Fruit fly (Drosophila melanogaster) whole organism, embryonic: ENCODE results near the gene mRpL19.
A peak's percentile ranks its signal among the peaks of the same experiment; 100 is the strongest.

Experiments
- ATbp ChIP-seq: fragments of 200-800 bp; sonication (Bioruptor generic); optimal IDR thresholded peaks from 2 replicates; lab custom pipeline; 2017; ENCODE audit warnings: missing biosample characterization, mild to moderate bottlenecking, missing genetic modification characterization, missing genetic modification reagents
- CG10543 ChIP-seq: fragments of 200-800 bp; sonication (Bioruptor generic); optimal IDR thresholded peaks from 3 replicates; lab custom pipeline; 2017; ENCODE audit warnings: missing biosample characterization, mild to moderate bottlenecking, missing genetic modification characterization, moderate library complexity
- CG10979 ChIP-seq: fragments of 200-800 bp; sonication (Bioruptor generic); optimal IDR thresholded peaks from 2 replicates; lab custom pipeline; 2018; ENCODE audit warnings: missing biosample characterization, mild to moderate bottlenecking, missing genetic modification characterization, moderate library complexity
- CG12659 ChIP-seq: fragments of 200-800 bp; sonication (Bioruptor generic); optimal IDR thresholded peaks from 3 replicates; lab custom pipeline; 2017; ENCODE audit warnings: mild to moderate bottlenecking, missing biosample characterization, missing genetic modification reagents, missing genetic modification characterization
- CG15011 ChIP-seq: fragments of 200-800 bp; sonication (Bioruptor generic); optimal IDR thresholded peaks from 3 replicates; lab custom pipeline; 2018; ENCODE audit warnings: missing biosample characterization, mild to moderate bottlenecking, missing genetic modification characterization
- CG16815 ChIP-seq: fragments of 200-800 bp; sonication (Bioruptor generic); optimal IDR thresholded peaks from 3 replicates; lab custom pipeline; 2017; ENCODE audit warnings: missing biosample characterization, mild to moderate bottlenecking, missing genetic modification characterization
- CG17359 ChIP-seq: fragments of 200-800 bp; sonication (Bioruptor generic); optimal IDR thresholded peaks from 3 replicates; lab custom pipeline; 2018; ENCODE audit warnings: missing biosample characterization, mild to moderate bottlenecking, missing genetic modification characterization, moderate library complexity
- CG1832 ChIP-seq: fragments of 200-800 bp; sonication (Bioruptor generic); optimal IDR thresholded peaks from 2 replicates; lab custom pipeline; 2017; ENCODE audit warnings: missing biosample characterization, mild to moderate bottlenecking, missing genetic modification characterization, inconsistent platforms
- CG2116 ChIP-seq: fragments of 200-800 bp; sonication (Bioruptor generic); optimal IDR thresholded peaks from 3 replicates; lab custom pipeline; 2018; ENCODE audit warnings: missing biosample characterization, mild to moderate bottlenecking, missing genetic modification characterization
- CG2202 ChIP-seq: fragments of 200-800 bp; sonication (Bioruptor generic); optimal IDR thresholded peaks from 2 replicates; lab custom pipeline; 2018; ENCODE audit warnings: missing biosample characterization, mild to moderate bottlenecking, missing genetic modification characterization
- CG32772 ChIP-seq: fragments of 200-800 bp; sonication (Bioruptor generic); IDR thresholded peaks from 2 replicates; pipeline ENCODE4 v1.3.6; 2022; ENCODE audit warnings: missing biosample characterization, missing genetic modification characterization
- CG34376 ChIP-seq: fragments of 200-800 bp; sonication (Bioruptor generic); optimal IDR thresholded peaks from 2 replicates; lab custom pipeline; 2018; ENCODE audit warnings: missing biosample characterization, mild to moderate bottlenecking, missing genetic modification characterization
- CG6254 ChIP-seq: fragments of 200-800 bp; sonication (Bioruptor generic); optimal IDR thresholded peaks from 3 replicates; lab custom pipeline; 2017; ENCODE audit warnings: mild to moderate bottlenecking, missing biosample characterization, missing genetic modification reagents, missing genetic modification characterization
- CG7987 ChIP-seq: fragments of 200-800 bp; sonication (Bioruptor generic); optimal IDR thresholded peaks from 2 replicates; lab custom pipeline; 2018; ENCODE audit warnings: missing biosample characterization, mild to moderate bottlenecking, missing genetic modification characterization, moderate library complexity
- CG8478 ChIP-seq: fragments of >200 bp; optimal IDR thresholded peaks from 2 replicates; lab custom pipeline; 2018
- CG8765 ChIP-seq: fragments of 200-800 bp; sonication (Bioruptor generic); IDR thresholded peaks from 2 replicates; pipeline ENCODE4 v1.3.6; 2022; ENCODE audit warnings: missing biosample characterization, missing genetic modification characterization
- CG9437 ChIP-seq: fragments of 200-800 bp; sonication (Bioruptor generic); optimal IDR thresholded peaks from 2 replicates; lab custom pipeline; 2018; ENCODE audit warnings: missing biosample characterization, mild to moderate bottlenecking, missing genetic modification characterization
- CoRest ChIP-seq: fragments of 200-800 bp; sonication (Bioruptor generic); optimal IDR thresholded peaks from 3 replicates; lab custom pipeline; 2018; ENCODE audit warnings: missing biosample characterization, mild to moderate bottlenecking, missing genetic modification characterization, moderate library complexity
- Dp ChIP-seq: fragments of 200-800 bp; sonication (Bioruptor generic); optimal IDR thresholded peaks from 2 replicates; lab custom pipeline; 2018; ENCODE audit warnings: missing biosample characterization, mild to moderate bottlenecking, missing genetic modification characterization, moderate library complexity
- Gsc ChIP-seq: fragments of 200-800 bp; sonication (Bioruptor generic); IDR thresholded peaks from 2 replicates; pipeline ENCODE4 v1.3.6; 2022; ENCODE audit warnings: missing biosample characterization, missing genetic modification characterization
- NC2α ChIP-seq: fragments of 200-800 bp; sonication (Bioruptor generic); optimal IDR thresholded peaks from 2 replicates; lab custom pipeline; 2016; ENCODE audit warnings: missing biosample characterization, missing genetic modification characterization
- Nf-YB ChIP-seq: fragments of 200-800 bp; sonication (Bioruptor generic); optimal IDR thresholded peaks from 3 replicates; lab custom pipeline; 2019; ENCODE audit warnings: missing biosample characterization, mild to moderate bottlenecking, missing genetic modification characterization, moderate library complexity
- Optix ChIP-seq: fragments of 200-800 bp; sonication (Bioruptor generic); IDR thresholded peaks from 3 replicates; pipeline ENCODE4 v1.3.6; 2022; ENCODE audit warnings: missing biosample characterization, missing genetic modification characterization
- Rx ChIP-seq: fragments of 200-800 bp; sonication (Bioruptor generic); IDR thresholded peaks from 2 replicates; pipeline ENCODE4 v1.3.6; 2022; ENCODE audit warnings: missing biosample characterization, missing genetic modification characterization
- Spps ChIP-seq: fragments of 200-800 bp; sonication (Bioruptor generic); optimal IDR thresholded peaks from 2 replicates; lab custom pipeline; 2018; ENCODE audit warnings: missing biosample characterization, mild to moderate bottlenecking, missing genetic modification characterization
- Sry-δ ChIP-seq: fragments of 200-800 bp; sonication (Bioruptor generic); optimal IDR thresholded peaks from 2 replicates; lab custom pipeline; 2016; ENCODE audit warnings: missing biosample characterization, missing genetic modification characterization
- ac ChIP-seq: fragments of 200-800 bp; sonication (Bioruptor generic); optimal IDR thresholded peaks from 3 replicates; lab custom pipeline; 2017; ENCODE audit warnings: missing biosample characterization, mild to moderate bottlenecking, missing genetic modification characterization
- bowl ChIP-seq: fragments of 200-800 bp; sonication (Bioruptor generic); IDR thresholded peaks from 2 replicates; pipeline ENCODE4 v1.3.6; 2022; ENCODE audit warnings: missing biosample characterization, missing genetic modification characterization
- btn ChIP-seq: fragments of 200-800 bp; sonication (Bioruptor generic); optimal IDR thresholded peaks from 2 replicates; lab custom pipeline; 2016; ENCODE audit warnings: missing biosample characterization, missing genetic modification characterization
- croc ChIP-seq: fragments of 200-800 bp; sonication (Bioruptor generic); conservative IDR thresholded peaks from 3 replicates; pipeline ENCODE4 v1.3.6; 2022; ENCODE audit warnings: missing biosample characterization, missing genetic modification characterization
- crol ChIP-seq: fragments of 200-800 bp; sonication (Bioruptor generic); IDR thresholded peaks from 2 replicates; pipeline ENCODE4 v1.3.6; 2022; ENCODE audit warnings: missing biosample characterization, missing genetic modification characterization
- dmrt11E ChIP-seq: fragments of 200-800 bp; sonication (Bioruptor generic); optimal IDR thresholded peaks from 3 replicates; lab custom pipeline; 2018; ENCODE audit warnings: missing biosample characterization, mild to moderate bottlenecking, missing genetic modification characterization, moderate library complexity
- dmrt99B ChIP-seq: fragments of 200-800 bp; sonication (Bioruptor generic); optimal IDR thresholded peaks from 2 replicates; lab custom pipeline; 2018; ENCODE audit warnings: missing biosample characterization, mild to moderate bottlenecking, missing genetic modification characterization, moderate library complexity
- esg ChIP-seq: fragments of 200-800 bp; sonication (Bioruptor generic); conservative IDR thresholded peaks from 2 replicates; pipeline ENCODE4 v1.3.6; 2022; ENCODE audit warnings: missing biosample characterization, missing genetic modification characterization
- exex ChIP-seq: fragments of 200-800 bp; sonication (Bioruptor generic); optimal IDR thresholded peaks from 4 replicates; lab custom pipeline; 2018; ENCODE audit warnings: missing biosample characterization, mild to moderate bottlenecking, missing genetic modification characterization, moderate library complexity
- fd102C ChIP-seq: fragments of 200-800 bp; sonication (Bioruptor generic); optimal IDR thresholded peaks from 2 replicates; lab custom pipeline; 2018; ENCODE audit warnings: missing biosample characterization, mild to moderate bottlenecking, missing genetic modification characterization, moderate library complexity
- fd3F ChIP-seq: fragments of 200-800 bp; sonication (Bioruptor generic); optimal IDR thresholded peaks from 2 replicates; lab custom pipeline; 2018; ENCODE audit warnings: missing biosample characterization, mild to moderate bottlenecking, missing genetic modification characterization, moderate library complexity
- fd96Cb ChIP-seq: fragments of 200-800 bp; sonication (Bioruptor generic); optimal IDR thresholded peaks from 2 replicates; lab custom pipeline; 2018; ENCODE audit warnings: missing biosample characterization, mild to moderate bottlenecking, missing genetic modification characterization, moderate library complexity
- fru ChIP-seq: fragments of >200 bp; optimal IDR thresholded peaks from 2 replicates; lab custom pipeline; 2017
- fu2 ChIP-seq: fragments of 200-800 bp; sonication (Bioruptor generic); optimal IDR thresholded peaks from 2 replicates; lab custom pipeline; 2016; ENCODE audit warnings: missing biosample characterization, missing genetic modification characterization
- hkb ChIP-seq, 2 experiments: fragments of 200-800 bp in 1 of 2; fragments of >200 bp in 1 of 2; sonication (Bioruptor generic) in 1 of 2; IDR thresholded peaks in 1 of 2; optimal IDR thresholded peaks in 1 of 2; 2 replicates each; pipeline versions ENCODE4 v1.3.6 to Lab custom; 2017 to 2022; ENCODE audit warnings: missing biosample characterization in 1 of 2, missing genetic modification characterization in 1 of 2
- mirr ChIP-seq: fragments of 200-800 bp; sonication (Bioruptor generic); optimal IDR thresholded peaks from 3 replicates; lab custom pipeline; 2018; ENCODE audit warnings: missing biosample characterization, mild to moderate bottlenecking, missing genetic modification characterization
- pzg ChIP-seq: fragments of 200-800 bp; sonication (Bioruptor generic); optimal IDR thresholded peaks from 3 replicates; lab custom pipeline; 2018; ENCODE audit warnings: missing biosample characterization, mild to moderate bottlenecking, missing genetic modification characterization, moderate library complexity
- rib ChIP-seq: fragments of 200-800 bp; sonication (Bioruptor generic); IDR thresholded peaks from 2 replicates; pipeline ENCODE4 v1.3.6; 2022; ENCODE audit warnings: missing biosample characterization, missing genetic modification characterization
- sc ChIP-seq, 3 experiments: fragments of >200 bp in 2 of 3; fragments of 200-800 bp in 1 of 3; sonication (Bioruptor generic) in 1 of 3; optimal IDR thresholded peaks; 2 replicates in 2 of 3; 3 replicates in 1 of 3; lab custom pipeline; 2017; ENCODE audit warnings: mild to moderate bottlenecking in 1 of 3, missing biosample characterization in 1 of 3, missing genetic modification characterization in 1 of 3, missing genetic modification reagents in 1 of 3
- sisA ChIP-seq: fragments of 200-800 bp; sonication (Bioruptor generic); IDR thresholded peaks from 2 replicates; pipeline ENCODE4 v1.3.6; 2022; ENCODE audit warnings: missing biosample characterization, missing genetic modification characterization
- sna ChIP-seq: fragments of 200-800 bp; sonication (Bioruptor generic); IDR thresholded peaks from 2 replicates; pipeline ENCODE4 v1.3.6; 2022; ENCODE audit warnings: missing biosample characterization, missing genetic modification characterization; ENCODE audit not compliant: partially characterized antibody
- stc ChIP-seq: fragments of 200-800 bp; sonication (Bioruptor generic); IDR thresholded peaks from 2 replicates; pipeline ENCODE4 v1.3.6; 2022; ENCODE audit warnings: missing biosample characterization, missing genetic modification characterization
- zen ChIP-seq: fragments of 200-800 bp; sonication (Bioruptor generic); optimal IDR thresholded peaks from 3 replicates; lab custom pipeline; 2018; ENCODE audit warnings: missing biosample characterization, mild to moderate bottlenecking, missing genetic modification characterization, moderate library complexity

The mRpL19 gene

DNA sequence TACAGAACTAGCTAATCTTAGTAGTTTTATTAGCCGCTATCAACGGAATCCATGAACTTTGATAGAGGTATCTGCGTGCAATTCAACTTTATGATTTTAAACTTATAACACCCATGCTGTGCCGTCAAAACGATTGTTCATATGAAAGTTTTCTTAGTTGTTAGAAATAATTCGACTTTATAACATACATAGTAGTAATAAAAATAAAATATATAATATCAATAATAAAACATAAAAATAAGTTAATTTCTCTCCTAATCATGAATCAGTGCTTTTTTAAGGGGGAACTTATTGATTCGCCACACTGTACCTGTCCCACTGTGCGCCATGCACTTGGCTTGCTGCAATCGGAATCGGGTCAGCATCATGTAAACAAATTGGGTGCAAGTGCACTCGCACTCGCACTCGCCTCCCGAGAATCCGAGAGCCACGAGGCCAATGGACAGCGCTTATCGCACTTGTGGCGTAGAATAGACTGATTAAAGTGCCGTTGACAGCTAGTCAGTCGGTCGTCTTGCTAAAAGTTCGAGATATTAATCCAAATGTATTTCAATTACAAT lies 38.1 kb downstream of the mRpL19 start (continued):
- TF ChIP-seq bowl (GFP tag; lab: Robert Waterston, UW) (0 out of 2 replicates have a peak, but pooled peaks have one; percentile 12), fru (no peak), ATbp (GFP tag; lab: Kevin White, UChicago) (peak; percentile 34), CG16815 (GFP tag; lab: Kevin White, UChicago) (no peak), Gsc (no peak), CG15011 (GFP tag; lab: Kevin White, UChicago) (no peak), Sry-δ (GFP tag; lab: Kevin White, UChicago) (no peak), crol (GFP tag; lab: Robert Waterston, UW) (no peak), CG12659 (no peak), CG34376 (GFP tag; lab: Kevin White, UChicago) (peak; percentile 39), CG10543 (GFP tag; lab: Kevin White, UChicago) (no peak), sc (optimal IDR thresholded peaks at IDR 0.05; lab: Kevin White, UChicago) (no peak), sc (GFP tag; optimal IDR thresholded peaks at IDR 0.05; lab: Kevin White, UChicago) (no peak), CG32772 (no peak), pzg (GFP tag; lab: Kevin White, UChicago) (no peak), mirr (GFP tag; lab: Kevin White, UChicago) (peak; percentile 48), sisA (GFP tag; lab: Robert Waterston, UW) (no peak), CG2116 (no peak), CG2202 (tag; lab: Kevin White, UChicago) (no peak), NC2α (GFP tag; lab: Kevin White, UChicago) (no peak), Spps (tag; lab: Kevin White, UChicago) (no peak), fu2 (GFP tag; lab: Kevin White, UChicago) (no peak), hkb (optimal IDR thresholded peaks at IDR 0.05; lab: Kevin White, UChicago) (no peak), hkb (GFP tag; IDR thresholded peaks at IDR 0.05; lab: Robert Waterston, UW) (peak; percentile 52; the same call in 1 of the 2 replicates), dmrt99B (peak; percentile 41), croc (GFP tag; lab: Robert Waterston, UW) (no peak), esg (no peak; the same call in 1 of the 2 replicates), fd102C (GFP tag; lab: Kevin White, UChicago) (no peak), Dp (no peak), sna (GFP tag; lab: Robert Waterston, UW) (no peak), CG8478 (lab: Kevin White, UChicago) (no peak), CG1832 (GFP tag; lab: Kevin White, UChicago) (no peak), Nf-YB (GFP tag; lab: Kevin White, UChicago) (no peak), CG10979 (tag; lab: Kevin White, UChicago) (peak; percentile 18), CG17359 (tag; lab: Kevin White, UChicago) (peak; percentile 36), CG7987 (peak; percentile 18), Rx (GFP tag; lab: Robert Waterston, UW) (no peak), fd96Cb (tag; lab: Kevin White, UChicago) (no peak), CG8765 (GFP tag; lab: Robert Waterston, UW) (no peak), rib (GFP tag; lab: Robert Waterston, UW) (no peak), fd3F (GFP tag; lab: Kevin White, UChicago) (no peak), CG6254 (GFP tag; lab: Kevin White, UChicago) (no peak), CG9437 (no peak), Optix (0 out of 3 replicates have a peak, but pooled peaks have one; percentile 26), exex (tag; lab: Kevin White, UChicago) (no peak), dmrt11E (tag; lab: Kevin White, UChicago) (no peak), btn (GFP tag; lab: Kevin White, UChicago) (no peak), stc (GFP tag; lab: Robert Waterston, UW) (no peak), CoRest (tag; lab: Kevin White, UChicago) (no peak), zen (tag; lab: Kevin White, UChicago) (no peak), ac (no peak)
